Worm (Caenorhabditis elegans) whole organism, L3 larva: ENCODE data around the gene C32B5.7.
"Not testable (repeated sequence)": the region's sequence is repeated elsewhere in the genome, so short reads cannot be mapped to it uniquely, and the experiment has no call there.

Source experiments
- R02D3.7 ChIP-seq: fragments of 150-350 bp; optimal IDR thresholded peaks from 2 replicates; lab custom pipeline; 2014; ENCODE audit warnings: missing biosample characterization, missing genetic modification characterization
- ZK546.5 ChIP-seq: sonication (generic microtip); optimal IDR thresholded peaks from 2 replicates; lab custom pipeline; 2017; ENCODE audit warnings: missing biosample characterization, missing genetic modification characterization
- aly-2 ChIP-seq: fragments of 150-350 bp; optimal IDR thresholded peaks from 2 replicates; lab custom pipeline; 2014; ENCODE audit warnings: missing biosample characterization, missing genetic modification characterization
- ama-1 ChIP-seq: fragments of 150-350 bp; optimal IDR thresholded peaks from 2 replicates; lab custom pipeline; 2018
- ceh-16 ChIP-seq: sonication (generic microtip); optimal IDR thresholded peaks from 2 replicates; lab custom pipeline; 2017; ENCODE audit warnings: missing biosample characterization, missing genetic modification characterization
- ceh-82 ChIP-seq: fragments of 150-350 bp; optimal IDR thresholded peaks from 2 replicates; lab custom pipeline; 2014; ENCODE audit warnings: missing biosample characterization, missing genetic modification characterization
- egl-27 ChIP-seq: sonication (generic microtip); optimal IDR thresholded peaks from 4 replicates; lab custom pipeline; 2017; ENCODE audit warnings: missing biosample characterization, missing genetic modification reagents, missing genetic modification characterization
- egl-5 ChIP-seq: fragments of 150-350 bp; optimal IDR thresholded peaks from 2 replicates; lab custom pipeline; 2017; ENCODE audit warnings: missing biosample characterization, missing genetic modification reagents, missing genetic modification characterization, inconsistent platforms
- elt-2 ChIP-seq: sonication (generic microtip); optimal IDR thresholded peaks from 2 replicates; lab custom pipeline; 2016; ENCODE audit warnings: missing genetic modification reagents, mild to moderate bottlenecking, missing genetic modification characterization, missing compliant biosample characterization
- elt-3 ChIP-seq, 3 experiments: fragments of 150-350 bp in 1 of 3; sonication (generic microtip) in 2 of 3; optimal IDR thresholded peaks; 2 replicates in 2 of 3; 4 replicates in 1 of 3; lab custom pipeline; 2014 to 2017; ENCODE audit warnings: missing biosample characterization in 3 of 3, missing genetic modification characterization in 3 of 3
- fkh-2 ChIP-seq: fragments of 150-350 bp; optimal IDR thresholded peaks from 2 replicates; lab custom pipeline; 2014; ENCODE audit warnings: missing biosample characterization, missing genetic modification reagents, missing genetic modification characterization
- fos-1 ChIP-seq: fragments of 150-350 bp; optimal IDR thresholded peaks from 2 replicates; lab custom pipeline; 2014; ENCODE audit warnings: missing biosample characterization, missing genetic modification characterization
- jun-1 ChIP-seq: fragments of 150-350 bp; optimal IDR thresholded peaks from 2 replicates; lab custom pipeline; 2014; ENCODE audit warnings: missing biosample characterization, missing genetic modification reagents, missing genetic modification characterization
- lin-39 ChIP-seq: fragments of 150-350 bp; optimal IDR thresholded peaks from 2 replicates; lab custom pipeline; 2018; ENCODE audit warnings: missing biosample characterization, missing genetic modification reagents, missing genetic modification characterization
- mdl-1 ChIP-seq: fragments of 150-350 bp; optimal IDR thresholded peaks from 2 replicates; lab custom pipeline; 2014; ENCODE audit warnings: missing biosample characterization, missing genetic modification characterization
- nhr-11 ChIP-seq: fragments of 150-350 bp; optimal IDR thresholded peaks from 2 replicates; lab custom pipeline; 2014; ENCODE audit warnings: missing biosample characterization, missing genetic modification characterization
- nhr-23 ChIP-seq: fragments of 150-350 bp; optimal IDR thresholded peaks from 2 replicates; lab custom pipeline; 2014; ENCODE audit warnings: missing biosample characterization, missing genetic modification reagents, missing genetic modification characterization
- nhr-237 ChIP-seq: fragments of 150-350 bp; optimal IDR thresholded peaks from 2 replicates; lab custom pipeline; 2014; ENCODE audit warnings: missing biosample characterization, missing genetic modification characterization
- nhr-25 ChIP-seq: sonication (generic microtip); optimal IDR thresholded peaks from 2 replicates; lab custom pipeline; 2017; ENCODE audit warnings: missing biosample characterization, missing genetic modification characterization
- nhr-28 ChIP-seq: fragments of 150-350 bp; optimal IDR thresholded peaks from 2 replicates; lab custom pipeline; 2014; ENCODE audit warnings: missing biosample characterization, missing genetic modification characterization
- nhr-76 ChIP-seq: fragments of 150-350 bp; sonication (generic microtip); optimal IDR thresholded peaks from 5 replicates; lab custom pipeline; 2014; ENCODE audit warnings: missing biosample characterization, missing genetic modification characterization
- nhr-77 ChIP-seq: fragments of 150-350 bp; optimal IDR thresholded peaks from 2 replicates; lab custom pipeline; 2014; ENCODE audit warnings: missing biosample characterization, missing genetic modification characterization
- pqm-1 ChIP-seq: fragments of 150-350 bp; optimal IDR thresholded peaks from 2 replicates; lab custom pipeline; 2017; ENCODE audit warnings: missing biosample characterization, missing genetic modification characterization, inconsistent platforms
- sea-2 ChIP-seq: fragments of 150-350 bp; sonication (generic microtip); optimal IDR thresholded peaks from 4 replicates; lab custom pipeline; 2014; ENCODE audit warnings: missing biosample characterization, missing genetic modification reagents, missing genetic modification characterization
- snpc-4 ChIP-seq: fragments of 150-350 bp; optimal IDR thresholded peaks from 2 replicates; lab custom pipeline; 2014; ENCODE audit warnings: missing biosample characterization, missing genetic modification characterization
- tbx-2 ChIP-seq: sonication (generic microtip); optimal IDR thresholded peaks from 2 replicates; lab custom pipeline; 2016; ENCODE audit warnings: mild to moderate bottlenecking, missing genetic modification characterization, missing compliant biosample characterization
- unc-39 ChIP-seq: sonication (generic microtip); optimal IDR thresholded peaks from 4 replicates; lab custom pipeline; 2017; ENCODE audit warnings: missing biosample characterization, missing genetic modification characterization
- unc-62 ChIP-seq: fragments of 150-350 bp; sonication (generic microtip); optimal IDR thresholded peaks from 4 replicates; lab custom pipeline; 2014; ENCODE audit warnings: missing biosample characterization, missing genetic modification reagents, missing genetic modification characterization
- zag-1 ChIP-seq: fragments of 150-350 bp; optimal IDR thresholded peaks from 2 replicates; lab custom pipeline; 2014; ENCODE audit warnings: missing biosample characterization, missing genetic modification characterization
- ztf-11 ChIP-seq: fragments of 150-350 bp; optimal IDR thresholded peaks from 2 replicates; lab custom pipeline; 2014; ENCODE audit warnings: missing biosample characterization, missing genetic modification characterization
- ztf-4 ChIP-seq: fragments of 150-350 bp; optimal IDR thresholded peaks from 2 replicates; lab custom pipeline; 2014; ENCODE audit warnings: missing biosample characterization, missing genetic modification characterization

C32B5.7 gene

DNA sequence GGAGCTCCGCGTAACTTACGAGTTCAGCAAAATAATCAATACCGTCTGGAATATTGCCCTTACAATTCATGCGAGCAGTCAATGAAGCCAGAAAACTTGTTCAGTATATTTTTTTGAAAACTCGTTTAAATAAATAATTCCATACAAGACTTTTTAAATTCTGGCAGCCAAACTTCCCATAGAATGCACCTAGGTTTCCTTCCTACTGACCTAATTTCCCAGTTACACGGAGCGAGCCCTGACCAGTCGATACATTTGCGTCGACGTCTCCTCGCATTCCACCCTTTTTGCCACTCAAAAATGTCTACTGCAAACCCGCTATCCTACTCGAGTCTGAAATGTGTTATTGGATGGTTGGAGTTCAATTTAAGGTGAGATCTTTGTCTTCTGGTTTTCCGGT is 43.0 kb upstream of the C32B5.7 start, which contains the start of gene fbxc-30:
Gene fbxc-30 (plus strand): TSS at position 301 of the 400 bp plus-strand sequence.
- TF ChIP-seq pqm-1 (tag; lab: Kevin White, UChicago) (no peak), ztf-11 (tag; lab: Kevin White, UChicago) (no peak), mdl-1 (tag; lab: Kevin White, UChicago) (no peak), nhr-23 (tag; lab: Kevin White, UChicago) (no peak), nhr-11 (tag; lab: Kevin White, UChicago) (no peak), egl-5 (no peak)

DNA sequence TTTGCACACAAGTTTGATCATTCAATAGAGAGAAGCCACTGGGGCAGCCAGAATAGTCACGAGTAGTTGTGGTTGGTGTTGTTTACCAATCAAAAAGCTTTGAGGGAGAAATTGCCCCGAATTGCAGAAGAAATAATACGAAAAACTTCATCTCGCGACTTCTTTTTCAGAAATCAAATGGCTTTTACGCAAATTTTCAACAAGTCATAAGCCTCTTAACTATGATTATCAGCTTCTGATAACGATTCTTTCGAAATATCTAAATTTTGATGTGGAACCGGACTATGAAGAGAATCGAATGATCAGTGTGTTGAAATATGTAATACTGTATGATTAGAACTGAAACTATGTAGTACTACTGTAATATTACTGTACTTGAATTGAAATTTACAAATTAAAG is 40.0 kb upstream of the C32B5.7 start:
- TF ChIP-seq nhr-77 (no peak), ceh-82 (no peak), elt-2 (peak; percentile 52), ztf-4 (tag; lab: Kevin White, UChicago) (no peak)

DNA sequence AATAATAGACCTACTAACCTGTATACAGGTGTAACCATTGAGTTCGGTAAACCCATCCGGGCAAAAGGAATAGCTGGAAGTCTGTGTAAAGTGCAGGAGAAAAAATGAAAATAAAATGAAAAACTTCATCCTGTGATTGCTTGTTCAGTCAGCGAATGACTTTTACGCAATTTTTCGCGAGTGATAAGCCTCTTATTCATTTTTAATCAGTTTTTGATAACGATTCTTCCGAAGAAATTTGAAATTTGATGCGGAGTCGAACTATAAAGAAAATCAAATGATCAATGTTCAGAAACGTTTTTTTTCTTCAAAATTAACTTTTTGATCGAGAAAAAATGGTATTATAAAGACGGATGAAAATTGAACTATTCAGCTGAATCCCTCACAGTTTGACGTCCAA is 37.5 kb upstream of the C32B5.7 start:
- TF ChIP-seq lin-39 (tag; lab: Kevin White, UChicago) (no peak), jun-1 (tag; lab: Kevin White, UChicago) (no peak), nhr-237 (tag; lab: Kevin White, UChicago) (no peak), egl-27 (tag; lab: Kevin White, UChicago) (no peak), aly-2 (tag; lab: Kevin White, UChicago) (no peak), pqm-1 (tag; lab: Kevin White, UChicago) (peak; percentile 39), ceh-16 (tag; lab: Kevin White, UChicago) (no peak), elt-2 (peak; percentile 84), nhr-25 (tag; lab: Kevin White, UChicago) (no peak)

DNA sequence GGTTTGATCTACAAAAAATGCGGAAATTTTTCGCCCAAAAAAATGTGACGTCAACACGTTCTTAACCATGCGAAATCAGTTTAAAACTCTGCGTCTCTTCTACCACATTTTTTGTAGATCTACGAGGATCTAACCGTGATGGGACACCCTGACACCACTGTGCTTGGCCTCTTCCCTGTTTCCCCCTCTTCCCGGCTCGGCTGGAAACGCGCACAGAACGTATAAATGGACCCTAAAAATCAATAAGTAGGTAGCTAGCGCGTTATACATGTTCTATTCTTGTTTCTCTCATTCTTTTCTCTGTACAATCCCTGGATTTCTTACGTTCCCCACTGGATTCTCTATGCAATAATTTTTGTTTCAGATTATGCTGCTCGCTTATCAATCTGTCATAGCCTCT is 36.8 kb upstream of the C32B5.7 start, which contains the start of gene fbxc-28:
Gene fbxc-28 (plus strand): TSS at position 301 of the 400 bp plus-strand sequence.
- TF ChIP-seq ceh-82: no peak
- no peak for TF ChIP-seq sea-2
- no peak for TF ChIP-seq nhr-28 (tag; lab: Kevin White, UChicago)
- TF ChIP-seq R02D3.7 (tag; lab: Kevin White, UChicago): no peak
- TF ChIP-seq fos-1 (tag; lab: Kevin White, UChicago): no peak
- no peak for TF ChIP-seq snpc-4 (tag; lab: Kevin White, UChicago)
- TF ChIP-seq aly-2 (tag; lab: Kevin White, UChicago): no peak
- no peak for TF ChIP-seq jun-1 (tag; lab: Kevin White, UChicago)
- no peak for TF ChIP-seq ztf-11 (tag; lab: Kevin White, UChicago)
- TF ChIP-seq mdl-1 (tag; lab: Kevin White, UChicago): no peak
- TF ChIP-seq ama-1 (lab: Kevin White, UChicago): no peak
- TF ChIP-seq elt-3 (tag; optimal IDR thresholded peaks at IDR 0.05; lab: Kevin White, UChicago): no peak
- no peak for TF ChIP-seq lin-39 (tag; lab: Kevin White, UChicago)
- no peak for TF ChIP-seq unc-39 (tag; lab: Kevin White, UChicago)
- no peak for TF ChIP-seq nhr-76 (tag; lab: Kevin White, UChicago)
- TF ChIP-seq ZK546.5 (tag; lab: Kevin White, UChicago): no peak
- TF ChIP-seq unc-62 (GFP tag; lab: Kevin White, UChicago): no peak
- no peak for TF ChIP-seq zag-1 (tag; lab: Kevin White, UChicago)
- TF ChIP-seq nhr-77: no peak
- TF ChIP-seq tbx-2 (tag; lab: Kevin White, UChicago): no peak

- no peak for TF ChIP-seq zag-1 (tag; lab: Kevin White, UChicago)
Measured at ce11 chrII:927331-927730, 33.0 kb upstream of the C32B5.7 start, which contains the start of gene R07C3.13. TSS of gene R07C3.13 (minus strand) at chrII:927431.

ce11 chrII:930871-931270 is 29.5 kb upstream of the C32B5.7 start, which contains the start of gene fbxc-34:
TSS of gene fbxc-34 (plus strand) at chrII:931171.
- not testable (repeated sequence) for TF ChIP-seq fkh-2, nhr-28, unc-39 (tag; lab: Kevin White, UChicago)
